Worm (Caenorhabditis elegans) whole organism, early embryonic: Measurements from ENCODE around the gene C29A12.1.

Experiments
- B0310.2 ChIP-seq: sonication (generic microtip); optimal IDR thresholded peaks from 2 replicates; lab custom pipeline; 2016; ENCODE audit warnings: mild to moderate bottlenecking, missing genetic modification characterization, missing compliant biosample characterization
- F13C5.2 ChIP-seq: sonication (generic microtip); optimal IDR thresholded peaks from 2 replicates; lab custom pipeline; 2017; ENCODE audit warnings: mild to moderate bottlenecking, missing genetic modification characterization, inconsistent platforms, missing compliant biosample characterization
- aly-1 ChIP-seq: sonication (generic microtip); optimal IDR thresholded peaks from 2 replicates; lab custom pipeline; 2016; ENCODE audit warnings: missing genetic modification characterization, missing compliant biosample characterization
- ama-1 ChIP-seq: fragments of 150-350 bp; optimal IDR thresholded peaks from 2 replicates; lab custom pipeline; 2014
- ceh-13 ChIP-seq: fragments of 200-800 bp; sonication (Bioruptor generic); optimal IDR thresholded peaks from 2 replicates; lab custom pipeline; 2018; ENCODE audit warnings: mild to moderate bottlenecking, missing genetic modification characterization, missing compliant biosample characterization
- ceh-36 ChIP-seq: sonication (generic microtip); optimal IDR thresholded peaks from 2 replicates; lab custom pipeline; 2016; ENCODE audit warnings: missing genetic modification characterization, inconsistent platforms, missing compliant biosample characterization
- ets-7 ChIP-seq: sonication (generic microtip); optimal IDR thresholded peaks from 2 replicates; lab custom pipeline; 2016; ENCODE audit warnings: missing genotype, missing genetic modification characterization, missing compliant biosample characterization
- flt-1 ChIP-seq: fragments of 200-800 bp; sonication (Bioruptor generic); IDR thresholded peaks from 2 replicates; pipeline ENCODE4 v1.3.6; 2022; ENCODE audit warnings: missing genetic modification characterization, missing compliant biosample characterization
- hmbx-1 ChIP-seq: sonication (generic microtip); optimal IDR thresholded peaks from 2 replicates; lab custom pipeline; 2016; ENCODE audit warnings: mild to moderate bottlenecking, missing genetic modification characterization, missing compliant biosample characterization
- hmg-4 ChIP-seq: fragments of 200-800 bp; sonication (Bioruptor generic); optimal IDR thresholded peaks from 2 replicates; lab custom pipeline; 2018; ENCODE audit warnings: mild to moderate bottlenecking, missing genetic modification characterization, missing compliant biosample characterization
- hnd-1 ChIP-seq: sonication (generic microtip); optimal IDR thresholded peaks from 2 replicates; lab custom pipeline; 2016; ENCODE audit warnings: missing genetic modification characterization, missing compliant biosample characterization
- pes-1 ChIP-seq: fragments of 200-800 bp; sonication (Bioruptor generic); IDR thresholded peaks from 2 replicates; pipeline ENCODE4 v1.3.6; 2022; ENCODE audit warnings: missing genetic modification reagents, missing genetic modification characterization, missing compliant biosample characterization
- scrt-1 ChIP-seq: fragments of 200-800 bp; sonication (Bioruptor generic); IDR thresholded peaks from 2 replicates; pipeline ENCODE4 v1.3.6; 2022; ENCODE audit warnings: missing genetic modification characterization, missing compliant biosample characterization
- sea-1 ChIP-seq: fragments of 200-800 bp; sonication (Bioruptor generic); conservative IDR thresholded peaks from 2 replicates; pipeline ENCODE4 v1.3.6; 2022; ENCODE audit warnings: missing genetic modification characterization, missing compliant biosample characterization
- tbx-11 ChIP-seq: fragments of 200-800 bp; sonication (Bioruptor generic); IDR thresholded peaks from 2 replicates; pipeline ENCODE4 v1.3.6; 2022; ENCODE audit warnings: missing genetic modification characterization, missing compliant biosample characterization
- tbx-37 ChIP-seq: fragments of 200-800 bp; sonication (Bioruptor generic); conservative IDR thresholded peaks from 2 replicates; pipeline ENCODE4 v1.3.6; 2022; ENCODE audit warnings: missing genetic modification reagents, missing genetic modification characterization, missing compliant biosample characterization
- tra-4 ChIP-seq: sonication (generic microtip); optimal IDR thresholded peaks from 2 replicates; lab custom pipeline; 2017; ENCODE audit warnings: missing genetic modification characterization, missing compliant biosample characterization

The C29A12.1 gene

DNA sequence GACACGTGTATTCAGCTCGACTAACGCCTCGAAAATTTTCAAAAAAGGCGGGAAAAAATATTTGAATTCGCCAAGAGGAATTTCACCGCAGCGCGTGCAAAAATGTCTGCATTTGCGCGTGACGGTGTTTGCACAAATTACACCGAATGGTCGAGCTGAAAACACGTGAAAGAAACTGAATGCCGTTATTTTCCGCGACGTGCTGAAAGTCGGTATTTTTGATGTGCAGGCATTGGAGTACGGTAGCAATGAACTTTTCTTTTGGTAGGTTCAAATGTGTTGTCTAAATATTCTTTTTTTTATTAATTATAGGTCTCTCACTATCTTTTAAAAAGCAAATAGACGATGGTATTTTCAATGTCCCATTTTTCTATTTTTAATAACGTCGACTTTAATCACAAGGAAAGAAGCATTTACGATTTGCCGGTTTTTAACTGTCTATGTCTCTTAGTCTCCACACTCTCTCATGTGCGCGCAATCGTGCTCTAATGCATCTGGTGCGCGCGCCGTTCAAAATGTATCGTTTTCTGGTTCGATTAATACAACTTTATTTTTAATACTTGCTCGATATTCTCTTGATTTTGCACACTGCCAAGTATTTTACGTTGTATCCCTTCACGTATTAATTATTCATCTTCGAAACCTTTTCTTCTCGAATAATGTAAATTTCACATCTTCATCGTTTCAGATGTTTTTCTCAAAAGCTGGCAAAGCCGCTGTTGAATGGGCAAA, at the start of gene C29A12.1, which contains the start of gene lig-1:
Gene C29A12.1 (minus strand): TSS at position 63 of the 732 bp plus-strand sequence.
Gene lig-1 (plus strand): TSS at position 682 of the 732 bp plus-strand sequence.
- TF ChIP-seq scrt-1 (no peak), B0310.2 (tag; lab: Kevin White, UChicago) (no peak), ama-1 (lab: Kevin White, UChicago) (no peak), sea-1 (GFP tag; lab: Robert Waterston, UW) (no peak), pes-1 (GFP tag; lab: Robert Waterston, UW) (no peak), ets-7 (tag; lab: Kevin White, UChicago) (no peak), flt-1 (GFP tag; lab: Robert Waterston, UW) (no peak), hmbx-1 (tag; lab: Kevin White, UChicago) (no peak), hmg-4 (GFP tag; lab: Kevin White, UChicago) (no peak), aly-1 (tag; lab: Kevin White, UChicago) (no peak), hnd-1 (tag; lab: Kevin White, UChicago) (no peak), tra-4 (no peak), tbx-37 (no peak), tbx-11 (GFP tag; lab: Robert Waterston, UW) (no peak), ceh-36 (tag; lab: Kevin White, UChicago) (no peak), F13C5.2 (tag; lab: Kevin White, UChicago) (no peak), ceh-13 (GFP tag; lab: Kevin White, UChicago) (no peak)

ce11 chrV:10862457-10863097, 49.3 kb upstream of the C29A12.1 start:
- TF ChIP-seq B0310.2 (tag; lab: Kevin White, UChicago) = no peak
- TF ChIP-seq sea-1 (GFP tag; lab: Robert Waterston, UW) = no peak
- no peak for TF ChIP-seq ama-1 (lab: Kevin White, UChicago)
- no peak for TF ChIP-seq tbx-11 (GFP tag; lab: Robert Waterston, UW)
- TF ChIP-seq ceh-13 (GFP tag; lab: Kevin White, UChicago) = no peak
- TF ChIP-seq tra-4 = no peak
- no peak for TF ChIP-seq pes-1 (GFP tag; lab: Robert Waterston, UW)
- no peak for TF ChIP-seq tbx-37
- no peak for TF ChIP-seq aly-1 (tag; lab: Kevin White, UChicago)
- TF ChIP-seq ceh-36 (tag; lab: Kevin White, UChicago) = no peak
- TF ChIP-seq hmg-4 (GFP tag; lab: Kevin White, UChicago) = no peak
- TF ChIP-seq scrt-1 = no peak
- no peak for TF ChIP-seq F13C5.2 (tag; lab: Kevin White, UChicago)
- no peak for TF ChIP-seq hmbx-1 (tag; lab: Kevin White, UChicago)
- TF ChIP-seq ets-7 (tag; lab: Kevin White, UChicago) = no peak

ce11 chrV:10861611-10862262, 48.5 kb upstream of the C29A12.1 start:
- TF ChIP-seq ets-7 (tag; lab: Kevin White, UChicago) (no peak), tra-4 (no peak), F13C5.2 (tag; lab: Kevin White, UChicago) (no peak), aly-1 (tag; lab: Kevin White, UChicago) (no peak), hmbx-1 (tag; lab: Kevin White, UChicago) (no peak), flt-1 (GFP tag; lab: Robert Waterston, UW) (no peak), tbx-11 (GFP tag; lab: Robert Waterston, UW) (no peak), pes-1 (GFP tag; lab: Robert Waterston, UW) (no peak), scrt-1 (no peak), ceh-13 (GFP tag; lab: Kevin White, UChicago) (no peak), hnd-1 (tag; lab: Kevin White, UChicago) (no peak), sea-1 (GFP tag; lab: Robert Waterston, UW) (no peak), tbx-37 (no peak), ama-1 (lab: Kevin White, UChicago) (no peak), hmg-4 (GFP tag; lab: Kevin White, UChicago) (no peak), ceh-36 (tag; lab: Kevin White, UChicago) (no peak), B0310.2 (tag; lab: Kevin White, UChicago) (no peak)

- TF ChIP-seq flt-1 (GFP tag; lab: Robert Waterston, UW) = no peak
- no peak for TF ChIP-seq sea-1 (GFP tag; lab: Robert Waterston, UW)
These were observed 47.3 kb upstream of the C29A12.1 start for ce11 chrV:10860526-10861037.

DNA sequence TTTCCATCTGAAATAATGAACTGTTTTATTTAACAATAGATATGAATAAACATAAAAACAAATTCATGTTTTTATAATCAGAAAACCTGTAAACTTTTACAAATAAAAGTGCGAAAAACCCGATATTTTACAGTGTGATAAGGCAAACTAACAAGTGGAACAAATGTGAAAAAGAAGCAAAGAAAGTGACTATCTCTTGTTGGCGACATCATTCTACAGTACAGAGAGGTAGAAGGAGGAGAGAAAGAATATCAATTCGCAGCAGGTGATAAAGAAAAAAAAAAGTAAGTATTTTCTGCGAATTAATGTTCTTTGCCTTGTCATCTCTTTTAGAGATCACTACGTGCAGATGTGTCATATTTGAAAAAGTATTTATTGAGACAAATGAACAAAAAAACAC, 46.5 kb upstream of the C29A12.1 start:
- no peak for TF ChIP-seq hnd-1 (tag; lab: Kevin White, UChicago)
- no peak for TF ChIP-seq tbx-11 (GFP tag; lab: Robert Waterston, UW)
- TF ChIP-seq sea-1 (GFP tag; lab: Robert Waterston, UW) = no peak
- no peak for TF ChIP-seq hmbx-1 (tag; lab: Kevin White, UChicago)
- no peak for TF ChIP-seq B0310.2 (tag; lab: Kevin White, UChicago)
- TF ChIP-seq ceh-36 (tag; lab: Kevin White, UChicago) = no peak
- TF ChIP-seq tbx-37 = no peak
- no peak for TF ChIP-seq scrt-1
- TF ChIP-seq ceh-13 (GFP tag; lab: Kevin White, UChicago) = no peak
- TF ChIP-seq tra-4 = no peak
- TF ChIP-seq pes-1 (GFP tag; lab: Robert Waterston, UW) = no peak
- TF ChIP-seq aly-1 (tag; lab: Kevin White, UChicago) = no peak
- no peak for TF ChIP-seq hmg-4 (GFP tag; lab: Kevin White, UChicago)
- TF ChIP-seq ets-7 (tag; lab: Kevin White, UChicago) = no peak
- no peak for TF ChIP-seq F13C5.2 (tag; lab: Kevin White, UChicago)
- TF ChIP-seq flt-1 (GFP tag; lab: Robert Waterston, UW) = no peak
- TF ChIP-seq ama-1 (lab: Kevin White, UChicago) = no peak
